Worm (Caenorhabditis elegans) whole organism, young adult: ENCODE measurements around the gene drr-1.
A peak's percentile ranks its signal among the peaks of the same experiment; 100 is the strongest.

Experiments used
- B0019.2 ChIP-seq: fragments of 200-800 bp; sonication (Bioruptor generic); conservative IDR thresholded peaks from 2 replicates; pipeline ENCODE4 v1.3.6; 2022; ENCODE audit warnings: missing genetic modification reagents, missing genetic modification characterization, missing compliant biosample characterization
- D2030.7 ChIP-seq: fragments of 200-800 bp; sonication (Bioruptor generic); IDR thresholded peaks from 2 replicates; pipeline ENCODE4 v1.3.6; 2022; ENCODE audit warnings: missing genetic modification reagents, missing genetic modification characterization, missing compliant biosample characterization
- F23B12.7 ChIP-seq: sonication (generic microtip); optimal IDR thresholded peaks from 2 replicates; lab custom pipeline; 2017; ENCODE audit warnings: missing genetic modification characterization, mild to moderate bottlenecking, missing compliant biosample characterization, antibody characterized with exemption, moderate library complexity; ENCODE audit not compliant: insufficient read depth
- F52B5.7 ChIP-seq: sonication (generic microtip); optimal IDR thresholded peaks from 2 replicates; lab custom pipeline; 2016; ENCODE audit warnings: mild to moderate bottlenecking, missing genetic modification characterization, missing compliant biosample characterization
- Y56A3A.18 ChIP-seq: fragments of 200-800 bp; sonication (Bioruptor generic); IDR thresholded peaks from 2 replicates; pipeline ENCODE4 v1.3.6; 2022; ENCODE audit warnings: missing genetic modification reagents, missing genetic modification characterization, missing compliant biosample characterization
- Y67H2A.10 ChIP-seq: fragments of 200-800 bp; sonication (Bioruptor generic); conservative IDR thresholded peaks from 2 replicates; pipeline ENCODE4 v1.3.6; 2022; ENCODE audit warnings: missing genetic modification reagents, missing genetic modification characterization, missing compliant biosample characterization
- aptf-2 ChIP-seq: fragments of 200-800 bp; sonication (Bioruptor generic); conservative IDR thresholded peaks from 2 replicates; pipeline ENCODE4 v1.3.6; 2022; ENCODE audit warnings: missing genetic modification reagents, missing genetic modification characterization, missing compliant biosample characterization
- aptf-3 ChIP-seq: fragments of 200-800 bp; sonication (Bioruptor generic); IDR thresholded peaks from 2 replicates; pipeline ENCODE4 v1.3.6; 2022; ENCODE audit warnings: missing genetic modification characterization, missing compliant biosample characterization
- athp-1 ChIP-seq: sonication (generic microtip); optimal IDR thresholded peaks from 2 replicates; lab custom pipeline; 2017; ENCODE audit warnings: mild to moderate bottlenecking, missing genetic modification characterization, missing compliant biosample characterization
- attf-3 ChIP-seq: fragments of 200-800 bp; sonication (Bioruptor generic); conservative IDR thresholded peaks from 2 replicates; pipeline ENCODE4 v1.3.6; 2022; ENCODE audit warnings: missing genetic modification reagents, missing genetic modification characterization, missing compliant biosample characterization
- attf-5 ChIP-seq: fragments of 200-800 bp; sonication (Bioruptor generic); optimal IDR thresholded peaks from 2 replicates; lab custom pipeline; 2018; ENCODE audit warnings: mild to moderate bottlenecking, missing genetic modification characterization, missing compliant biosample characterization
- attf-6 ChIP-seq: fragments of 200-800 bp; sonication (Bioruptor generic); IDR thresholded peaks from 2 replicates; pipeline ENCODE4 v1.3.6; 2022; ENCODE audit warnings: missing genetic modification reagents, missing genetic modification characterization, missing compliant biosample characterization
- bed-1 ChIP-seq: fragments of 200-800 bp; sonication (Bioruptor generic); IDR thresholded peaks from 2 replicates; pipeline ENCODE4 v1.3.6; 2022; ENCODE audit warnings: missing genetic modification reagents, missing genetic modification characterization, missing compliant biosample characterization
- ccch-3 ChIP-seq: fragments of 200-800 bp; sonication (Bioruptor generic); optimal IDR thresholded peaks from 2 replicates; lab custom pipeline; 2018; ENCODE audit warnings: mild to moderate bottlenecking, missing genetic modification characterization, missing compliant biosample characterization
- cebp-1 ChIP-seq, 2 experiments: fragments of 200-800 bp in 1 of 2; sonication (Bioruptor generic) in 1 of 2; sonication (generic microtip) in 1 of 2; IDR thresholded peaks in 1 of 2; optimal IDR thresholded peaks in 1 of 2; 2 replicates each; pipeline versions ENCODE4 v1.3.6 to Lab custom; 2017 to 2022; ENCODE audit warnings: missing compliant biosample characterization in 2 of 2, missing genetic modification characterization in 2 of 2, mild to moderate bottlenecking in 1 of 2, missing genetic modification reagents in 1 of 2, moderate library complexity in 1 of 2
- cebp-2 ChIP-seq: fragments of 200-800 bp; sonication (Bioruptor generic); IDR thresholded peaks from 2 replicates; pipeline ENCODE4 v1.3.6; 2022; ENCODE audit warnings: missing genetic modification characterization, missing compliant biosample characterization
- ceh-79 ChIP-seq: sonication (generic microtip); optimal IDR thresholded peaks from 2 replicates; lab custom pipeline; 2017; ENCODE audit warnings: mild to moderate bottlenecking, missing genetic modification characterization, missing compliant biosample characterization
- ceh-91 ChIP-seq: fragments of 200-800 bp; sonication (Bioruptor generic); IDR thresholded peaks from 2 replicates; pipeline ENCODE4 v1.3.6; 2022; ENCODE audit warnings: missing genetic modification reagents, missing genetic modification characterization, missing compliant biosample characterization
- chd-7 ChIP-seq: sonication (generic microtip); optimal IDR thresholded peaks from 2 replicates; lab custom pipeline; 2016; ENCODE audit warnings: mild to moderate bottlenecking, missing genetic modification characterization, moderate library complexity, missing compliant biosample characterization
- die-1 ChIP-seq: sonication (generic microtip); optimal IDR thresholded peaks from 2 replicates; lab custom pipeline; 2016; ENCODE audit warnings: missing genotype, mild to moderate bottlenecking, missing genetic modification characterization, missing compliant biosample characterization
- ets-4 ChIP-seq: fragments of 200-800 bp; sonication (Bioruptor generic); optimal IDR thresholded peaks from 2 replicates; lab custom pipeline; 2018; ENCODE audit warnings: mild to moderate bottlenecking, missing genetic modification characterization, missing compliant biosample characterization
- him-1 ChIP-seq: sonication (generic microtip); optimal IDR thresholded peaks from 2 replicates; lab custom pipeline; 2016; ENCODE audit warnings: missing genotype, missing genetic modification reagents, missing genetic modification characterization, missing compliant biosample characterization
- hmg-1.2 ChIP-seq: fragments of 200-800 bp; sonication (Bioruptor generic); IDR thresholded peaks from 2 replicates; pipeline ENCODE4 v1.3.6; 2022; ENCODE audit warnings: missing genetic modification reagents, missing genetic modification characterization, missing compliant biosample characterization
- hmg-20 ChIP-seq: fragments of 200-800 bp; sonication (Bioruptor generic); IDR thresholded peaks from 2 replicates; pipeline ENCODE4 v1.3.6; 2022; ENCODE audit warnings: missing genetic modification reagents, missing genetic modification characterization, missing compliant biosample characterization
- hrde-1 ChIP-seq: sonication (generic microtip); optimal IDR thresholded peaks from 2 replicates; lab custom pipeline; 2016; ENCODE audit warnings: missing genetic modification characterization, mild to moderate bottlenecking, missing compliant biosample characterization, moderate library complexity, missing genotype, missing genetic modification reagents, borderline replicate concordance
- hsf-1 ChIP-seq: fragments of 200-800 bp; sonication (Bioruptor generic); IDR thresholded peaks from 2 replicates; pipeline ENCODE4 v1.3.6; 2022; ENCODE audit warnings: missing genetic modification reagents, missing genetic modification characterization, missing compliant biosample characterization
- lag-1 ChIP-seq: fragments of 200-800 bp; sonication (Bioruptor generic); IDR thresholded peaks from 2 replicates; pipeline ENCODE4 v1.3.6; 2022; ENCODE audit warnings: missing genetic modification reagents, missing genetic modification characterization, missing compliant biosample characterization
- let-526 ChIP-seq: fragments of 200-800 bp; sonication (Bioruptor generic); IDR thresholded peaks from 2 replicates; pipeline ENCODE4 v1.3.6; 2022; ENCODE audit warnings: missing genetic modification reagents, missing genetic modification characterization, missing compliant biosample characterization
- lin-26 ChIP-seq: fragments of 200-800 bp; sonication (Bioruptor generic); IDR thresholded peaks from 2 replicates; pipeline ENCODE4 v1.3.6; 2022; ENCODE audit warnings: missing genetic modification reagents, missing genetic modification characterization, missing compliant biosample characterization
- lin-35 ChIP-seq, 3 experiments: fragments of 150-350 bp in 2 of 3; sonication (generic microtip) in 1 of 3; optimal IDR thresholded peaks; 2 replicates each; lab custom pipeline; 2014 to 2018; ENCODE audit warnings: missing biosample characterization in 3 of 3, missing genetic modification characterization in 3 of 3, missing genetic modification reagents in 3 of 3
- lin-54 ChIP-seq: fragments of 200-800 bp; sonication (Bioruptor generic); optimal IDR thresholded peaks from 2 replicates; lab custom pipeline; 2018; ENCODE audit warnings: mild to moderate bottlenecking, missing genetic modification characterization, missing compliant biosample characterization
- lsl-1 ChIP-seq: fragments of 200-800 bp; sonication (Bioruptor generic); optimal IDR thresholded peaks from 2 replicates; lab custom pipeline; 2018; ENCODE audit warnings: mild to moderate bottlenecking, missing genetic modification characterization, moderate library complexity, missing compliant biosample characterization
- madf-6 ChIP-seq: fragments of 200-800 bp; sonication (Bioruptor generic); IDR thresholded peaks from 2 replicates; pipeline ENCODE4 v1.3.6; 2022; ENCODE audit warnings: missing genetic modification reagents, missing genetic modification characterization, missing compliant biosample characterization
- mcd-1 ChIP-seq: fragments of 200-800 bp; sonication (Bioruptor generic); IDR thresholded peaks from 2 replicates; pipeline ENCODE4 v1.3.6; 2022; ENCODE audit warnings: missing genetic modification reagents, missing genetic modification characterization, missing compliant biosample characterization
- mel-28 ChIP-seq: sonication (generic microtip); optimal IDR thresholded peaks from 2 replicates; lab custom pipeline; 2016; ENCODE audit warnings: borderline replicate concordance, mild to moderate bottlenecking, missing genetic modification characterization, missing compliant biosample characterization
- nhr-179 ChIP-seq: sonication (generic microtip); optimal IDR thresholded peaks from 2 replicates; lab custom pipeline; 2016; ENCODE audit warnings: mild to moderate bottlenecking, missing genetic modification characterization, missing compliant biosample characterization
- nhr-27 ChIP-seq: fragments of 200-800 bp; sonication (Bioruptor generic); optimal IDR thresholded peaks from 2 replicates; lab custom pipeline; 2018; ENCODE audit warnings: mild to moderate bottlenecking, missing genetic modification characterization, moderate library complexity, missing compliant biosample characterization
- snpc-3.4 ChIP-seq: sonication (generic microtip); optimal IDR thresholded peaks from 2 replicates; lab custom pipeline; 2017; ENCODE audit warnings: missing genetic modification characterization, mild to moderate bottlenecking, missing compliant biosample characterization, antibody characterized with exemption, moderate library complexity, missing genotype, missing genetic modification reagents
- snpc-4 ChIP-seq, 5 experiments: fragments of 150-350 bp in 1 of 5; sonication (generic microtip) in 4 of 5; optimal IDR thresholded peaks; 2 replicates each; lab custom pipeline; 2014 to 2018; ENCODE audit warnings: missing genetic modification characterization in 5 of 5, missing biosample characterization in 3 of 5, antibody characterized with exemption in 2 of 5, mild to moderate bottlenecking in 2 of 5, missing compliant biosample characterization in 2 of 5, missing genotype in 2 of 5, moderate library complexity in 2 of 5, missing genetic modification reagents in 1 of 5
- somi-1 ChIP-seq: fragments of 200-800 bp; sonication (Bioruptor generic); optimal IDR thresholded peaks from 2 replicates; lab custom pipeline; 2018; ENCODE audit warnings: mild to moderate bottlenecking, missing genetic modification characterization, missing compliant biosample characterization
- sptf-2 ChIP-seq: fragments of 200-800 bp; sonication (Bioruptor generic); optimal IDR thresholded peaks from 2 replicates; lab custom pipeline; 2018; ENCODE audit warnings: mild to moderate bottlenecking, missing genetic modification characterization, missing compliant biosample characterization
- tbx-9 ChIP-seq: sonication (generic microtip); optimal IDR thresholded peaks from 2 replicates; lab custom pipeline; 2016; ENCODE audit warnings: borderline replicate concordance, missing genetic modification characterization, inconsistent platforms, missing compliant biosample characterization
- zfh-2 ChIP-seq: fragments of 200-800 bp; sonication (Bioruptor generic); conservative IDR thresholded peaks from 2 replicates; pipeline ENCODE4 v1.3.6; 2022; ENCODE audit warnings: missing genetic modification reagents, missing genetic modification characterization, missing compliant biosample characterization
- ztf-6 ChIP-seq: fragments of 200-800 bp; sonication (Bioruptor generic); IDR thresholded peaks from 2 replicates; pipeline ENCODE4 v1.3.6; 2022; ENCODE audit warnings: missing genetic modification reagents, missing genetic modification characterization, missing compliant biosample characterization

drr-1 gene

DNA sequence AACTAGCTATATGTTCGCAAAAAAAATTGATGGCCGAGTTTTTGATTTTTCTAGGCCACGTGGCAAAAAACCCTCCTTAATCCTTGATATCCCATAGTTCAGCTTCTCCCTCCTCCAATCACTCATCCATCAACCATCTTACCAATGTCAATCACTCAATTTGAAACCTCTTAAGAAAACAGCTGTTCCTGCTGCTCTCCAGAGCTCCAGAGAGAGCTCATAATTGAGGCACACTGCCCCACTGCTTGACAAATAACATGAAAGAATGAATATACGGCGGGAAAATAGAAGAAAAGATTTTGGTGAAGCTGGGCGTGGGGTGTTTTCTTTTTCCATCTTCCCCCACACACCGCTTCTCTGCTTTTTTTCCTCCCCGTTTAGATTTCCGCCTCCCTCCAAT, 4.9 kb upstream of the drr-1 start:
- no peak for TF ChIP-seq Y67H2A.10
- TF ChIP-seq somi-1 = no peak
- no peak for TF ChIP-seq lin-26 (GFP tag; lab: Robert Waterston, UW)
- no peak for TF ChIP-seq lag-1
- TF ChIP-seq sptf-2 (GFP tag; lab: Kevin White, UChicago) = no peak
- TF ChIP-seq aptf-2 (GFP tag; lab: Robert Waterston, UW) = no peak
- TF ChIP-seq F23B12.7 (tag; lab: Kevin White, UChicago) = no peak
- no peak for TF ChIP-seq aptf-3 (GFP tag; lab: Robert Waterston, UW)
- TF ChIP-seq D2030.7 = no peak
- TF ChIP-seq hsf-1 = no peak
- TF ChIP-seq, all 124 proteins: peak for 0

DNA sequence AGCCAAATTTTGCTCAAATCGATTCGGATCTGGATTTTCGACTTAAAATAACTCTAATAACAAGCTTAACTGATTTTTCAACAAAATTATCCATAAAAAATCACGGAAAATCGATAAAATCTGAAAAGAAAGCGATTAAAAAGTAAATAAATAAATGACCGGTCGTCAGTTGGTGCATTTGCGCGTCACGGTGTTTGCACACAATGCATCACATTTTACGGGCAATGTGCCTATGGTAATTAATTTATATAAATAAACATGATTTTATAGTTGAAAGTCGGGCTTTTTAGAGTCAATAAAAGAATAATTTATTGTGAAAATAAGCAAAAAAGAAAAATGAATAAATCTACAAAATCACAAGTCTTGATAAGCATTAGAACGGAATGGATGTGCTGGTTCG, 938 bp downstream of the drr-1 start:
- TF ChIP-seq ccch-3 (GFP tag; lab: Kevin White, UChicago) (no peak), snpc-4 (GFP tag; optimal IDR thresholded peaks at IDR 0.05; lab: Kevin White, UChicago) (no peak), snpc-4 (tag; optimal IDR thresholded peaks at IDR 0.05; lab: Kevin White, UChicago) (peak in 1 of 4 experiments; percentile 31), lsl-1 (GFP tag; lab: Kevin White, UChicago) (peak; percentile 75), B0019.2 (GFP tag; lab: Robert Waterston, UW) (no peak), chd-7 (tag; lab: Kevin White, UChicago) (no peak), let-526 (GFP tag; lab: Robert Waterston, UW) (no peak), cebp-1 (GFP tag; IDR thresholded peaks at IDR 0.05; lab: Robert Waterston, UW) (no peak), cebp-1 (tag; optimal IDR thresholded peaks at IDR 0.05; lab: Kevin White, UChicago) (peak; percentile 10), athp-1 (tag; lab: Kevin White, UChicago) (peak; percentile 88), Y56A3A.18 (no peak), die-1 (tag; lab: Kevin White, UChicago) (no peak), lin-54 (GFP tag; lab: Kevin White, UChicago) (peak; percentile 33), lin-35 (GFP tag; optimal IDR thresholded peaks at IDR 0.05; lab: Kevin White, UChicago) (peak in 1 of 3 experiments; percentile 8), ztf-6 (GFP tag; lab: Robert Waterston, UW) (no peak), nhr-27 (tag; lab: Kevin White, UChicago) (no peak), snpc-3.4 (tag; lab: Kevin White, UChicago) (peak; percentile 9), madf-6 (peak; percentile 65), tbx-9 (tag; lab: Kevin White, UChicago) (no peak), him-1 (tag; lab: Kevin White, UChicago) (no peak), hmg-1.2 (0 out of 2 replicates have a peak, but pooled peaks have one; percentile 12), mcd-1 (peak; percentile 26; the same call in 1 of the 2 replicates)

DNA sequence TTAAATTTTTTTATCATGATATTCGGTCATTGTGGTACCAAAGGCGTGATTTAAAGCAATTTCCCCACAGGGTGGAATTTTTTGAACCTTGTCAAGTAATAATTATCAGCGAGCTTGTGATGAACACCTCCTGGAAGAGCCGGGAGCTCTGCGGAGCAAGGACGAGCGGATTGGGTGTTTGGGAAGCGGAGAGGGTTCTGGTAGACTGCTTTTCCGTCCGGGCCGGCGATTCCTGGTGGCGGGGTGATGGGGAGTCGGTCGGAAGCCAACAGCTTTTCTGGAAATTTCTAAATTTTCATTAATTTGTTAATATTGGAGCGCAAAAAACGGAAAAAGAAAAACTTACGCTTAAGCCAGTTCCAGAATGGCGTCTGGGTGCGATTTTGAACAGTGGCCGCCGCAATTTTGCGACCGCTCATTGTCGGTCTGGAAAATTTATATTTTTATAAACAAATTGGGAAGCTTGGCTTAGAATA, 1.5 kb downstream of the drr-1 start, which contains the start of gene ndua-7:
Gene ndua-7, minus strand, starts transcription at position 426 of the 476 bp plus-strand sequence.
- TF ChIP-seq aptf-2 (GFP tag; lab: Robert Waterston, UW) = no peak
- TF ChIP-seq cebp-2 (GFP tag; lab: Robert Waterston, UW) = 0 out of 2 replicates have a peak, but pooled peaks have one; percentile 15
- TF ChIP-seq zfh-2 (GFP tag; lab: Robert Waterston, UW) = peak; percentile 75
- no peak for TF ChIP-seq snpc-4 (GFP tag; optimal IDR thresholded peaks at IDR 0.05; lab: Kevin White, UChicago)
- no peak for TF ChIP-seq snpc-4 (tag; optimal IDR thresholded peaks at IDR 0.05; lab: Kevin White, UChicago)
- no peak for TF ChIP-seq bed-1 (GFP tag; lab: Robert Waterston, UW)
- TF ChIP-seq ets-4 (GFP tag; lab: Kevin White, UChicago) = no peak
- TF ChIP-seq mel-28 (tag; lab: Kevin White, UChicago) = no peak
- no peak for TF ChIP-seq attf-6 (GFP tag; lab: Robert Waterston, UW)
- no peak for TF ChIP-seq ceh-91 (GFP tag; lab: Robert Waterston, UW)
- TF ChIP-seq Y67H2A.10 = no peak
- TF ChIP-seq lin-35 (GFP tag; optimal IDR thresholded peaks at IDR 0.05; lab: Kevin White, UChicago) = no peak
- TF ChIP-seq attf-3 (GFP tag; lab: Robert Waterston, UW) = no peak
- TF ChIP-seq F52B5.7 (tag; lab: Kevin White, UChicago) = no peak
- TF ChIP-seq hrde-1 (tag; lab: Kevin White, UChicago) = no peak
- TF ChIP-seq nhr-179 (tag; lab: Kevin White, UChicago) = no peak
- TF ChIP-seq him-1 (tag; lab: Kevin White, UChicago) = no peak
- no peak for TF ChIP-seq attf-5 (GFP tag; lab: Kevin White, UChicago)
- no peak for TF ChIP-seq lsl-1 (GFP tag; lab: Kevin White, UChicago)
- no peak for TF ChIP-seq ceh-79
- no peak for TF ChIP-seq hmg-20 (GFP tag; lab: Robert Waterston, UW)
